Worm (Caenorhabditis elegans) whole organism, L4 larva: Measurements from ENCODE around the gene D2023.1.
A peak's percentile ranks its signal among the peaks of the same experiment; 100 is the strongest.

Source experiments
- F10B5.3 ChIP-seq: sonication (generic microtip); optimal IDR thresholded peaks from 2 replicates; lab custom pipeline; 2016; ENCODE audit warnings: mild to moderate bottlenecking, missing genetic modification characterization, missing compliant biosample characterization
- F37D6.2 ChIP-seq: sonication (generic microtip); optimal IDR thresholded peaks from 2 replicates; lab custom pipeline; 2016; ENCODE audit warnings: mild to moderate bottlenecking, missing genetic modification characterization, missing compliant biosample characterization
- F44E2.7 ChIP-seq: fragments of 200-800 bp; sonication (Bioruptor generic); IDR thresholded peaks from 2 replicates; pipeline ENCODE4 v2.1.2; 2022; ENCODE audit warnings: missing genetic modification characterization, missing compliant biosample characterization
- Y5F2A.4 ChIP-seq: fragments of 200-800 bp; sonication (Bioruptor generic); optimal IDR thresholded peaks from 2 replicates; lab custom pipeline; 2018; ENCODE audit warnings: mild to moderate bottlenecking, missing genetic modification characterization, missing compliant biosample characterization
- ZK546.5 ChIP-seq, 2 experiments: sonication (generic microtip); optimal IDR thresholded peaks; 2 replicates each; lab custom pipeline; 2017; ENCODE audit warnings: missing biosample characterization in 2 of 2, missing genetic modification characterization in 2 of 2
- aha-1 ChIP-seq: fragments of 150-350 bp; peaks from one replicate; lab custom pipeline; 2014; ENCODE audit warnings: missing biosample characterization, missing genetic modification characterization
- ceh-20 ChIP-seq: fragments of 200-800 bp; sonication (Bioruptor generic); IDR thresholded peaks from 2 replicates; pipeline ENCODE4 v1.3.6; 2022; ENCODE audit warnings: missing genetic modification reagents, missing genetic modification characterization, missing compliant biosample characterization
- ceh-28 ChIP-seq: fragments of 150-350 bp; optimal IDR thresholded peaks from 2 replicates; lab custom pipeline; 2014; ENCODE audit warnings: missing biosample characterization, missing genetic modification reagents, missing genetic modification characterization
- ceh-32 ChIP-seq: sonication (generic microtip); optimal IDR thresholded peaks from 2 replicates; lab custom pipeline; 2016; ENCODE audit warnings: mild to moderate bottlenecking, missing genetic modification characterization, missing compliant biosample characterization; ENCODE audit not compliant: poor library complexity
- ctbp-1 ChIP-seq: fragments of 200-800 bp; sonication (Bioruptor generic); IDR thresholded peaks from 2 replicates; pipeline ENCODE4 v1.3.6; 2022; ENCODE audit warnings: missing genetic modification reagents, missing genetic modification characterization, missing compliant biosample characterization
- daf-12 ChIP-seq: fragments of 150-350 bp; optimal IDR thresholded peaks from 2 replicates; lab custom pipeline; 2014; ENCODE audit warnings: missing biosample characterization, missing genetic modification reagents, missing genetic modification characterization
- egl-27 ChIP-seq: sonication (generic microtip); optimal IDR thresholded peaks from 3 replicates; lab custom pipeline; 2017; ENCODE audit warnings: missing biosample characterization, missing genetic modification reagents, missing genetic modification characterization
- egl-43 ChIP-seq: fragments of 200-800 bp; sonication (Bioruptor generic); IDR thresholded peaks from 2 replicates; pipeline ENCODE4 v1.3.6; 2022; ENCODE audit warnings: missing genetic modification reagents, missing genetic modification characterization, missing compliant biosample characterization
- fkh-10 ChIP-seq: fragments of 150-350 bp; optimal IDR thresholded peaks from 2 replicates; lab custom pipeline; 2014; ENCODE audit warnings: missing biosample characterization, missing genetic modification reagents, missing genetic modification characterization
- hif-1 ChIP-seq, 2 experiments: sonication (generic microtip); optimal IDR thresholded peaks; 2 replicates each; lab custom pipeline; 2016 to 2017; ENCODE audit warnings: missing compliant biosample characterization in 2 of 2, missing genetic modification characterization in 2 of 2, missing genetic modification reagents in 2 of 2, missing genotype in 2 of 2, mild to moderate bottlenecking in 1 of 2
- hlh-11 ChIP-seq: fragments of 200-800 bp; sonication (Bioruptor generic); optimal IDR thresholded peaks from 2 replicates; lab custom pipeline; 2018; ENCODE audit warnings: mild to moderate bottlenecking, missing genetic modification characterization, missing compliant biosample characterization
- hlh-30 ChIP-seq: sonication (generic microtip); optimal IDR thresholded peaks from 2 replicates; lab custom pipeline; 2017; ENCODE audit warnings: antibody characterized with exemption, mild to moderate bottlenecking, missing genetic modification characterization, missing compliant biosample characterization; ENCODE audit not compliant: insufficient read depth
- lin-1 ChIP-seq: fragments of 200-800 bp; sonication (Bioruptor generic); IDR thresholded peaks from 2 replicates; pipeline ENCODE4 v1.3.6; 2022; ENCODE audit warnings: missing genetic modification reagents, missing genetic modification characterization, missing compliant biosample characterization
- lin-29 ChIP-seq: fragments of 200-800 bp; sonication (Bioruptor generic); IDR thresholded peaks from 2 replicates; pipeline ENCODE4 v1.3.6; 2022; ENCODE audit warnings: missing genetic modification reagents, missing genetic modification characterization, missing compliant biosample characterization
- mdl-1 ChIP-seq, 2 experiments: fragments of 150-350 bp in 1 of 2; sonication (generic microtip) in 1 of 2; optimal IDR thresholded peaks; 2 replicates each; lab custom pipeline; 2014 to 2017; ENCODE audit warnings: missing biosample characterization in 2 of 2, missing genetic modification characterization in 2 of 2
- mes-2 ChIP-seq: sonication (generic microtip); optimal IDR thresholded peaks from 2 replicates; lab custom pipeline; 2016; ENCODE audit warnings: missing genotype, mild to moderate bottlenecking, missing genetic modification characterization, missing compliant biosample characterization; ENCODE audit not compliant: poor library complexity, severe bottlenecking
- mxl-2 ChIP-seq: fragments of 200-800 bp; sonication (Bioruptor generic); conservative IDR thresholded peaks from 2 replicates; pipeline ENCODE4 v1.3.6; 2022; ENCODE audit warnings: missing genetic modification reagents, missing genetic modification characterization, missing compliant biosample characterization
- mxl-3 ChIP-seq: fragments of 200-800 bp; sonication (Bioruptor generic); optimal IDR thresholded peaks from 2 replicates; lab custom pipeline; 2018; ENCODE audit warnings: mild to moderate bottlenecking, missing genetic modification characterization, missing compliant biosample characterization
- nhr-10 ChIP-seq: fragments of 150-350 bp; optimal IDR thresholded peaks from 2 replicates; lab custom pipeline; 2014; ENCODE audit warnings: missing biosample characterization, missing genetic modification characterization
- nhr-102 ChIP-seq: sonication (generic microtip); optimal IDR thresholded peaks from 2 replicates; lab custom pipeline; 2016; ENCODE audit warnings: mild to moderate bottlenecking, missing genetic modification characterization, moderate library complexity, missing compliant biosample characterization
- nhr-25 ChIP-seq: sonication (generic microtip); optimal IDR thresholded peaks from 2 replicates; lab custom pipeline; 2017; ENCODE audit warnings: missing genetic modification characterization, mild to moderate bottlenecking, missing compliant biosample characterization, antibody characterized with exemption, moderate library complexity, borderline replicate concordance; ENCODE audit not compliant: insufficient read depth
- nhr-28 ChIP-seq: fragments of 150-350 bp; optimal IDR thresholded peaks from 2 replicates; lab custom pipeline; 2014; ENCODE audit warnings: missing biosample characterization, missing genetic modification characterization
- nhr-41 ChIP-seq: fragments of 200-800 bp; sonication (Bioruptor generic); IDR thresholded peaks from 2 replicates; pipeline ENCODE4 v1.3.6; 2022; ENCODE audit warnings: missing genetic modification reagents, missing genetic modification characterization, missing compliant biosample characterization
- nhr-48 ChIP-seq: sonication (generic microtip); optimal IDR thresholded peaks from 2 replicates; lab custom pipeline; 2016; ENCODE audit warnings: mild to moderate bottlenecking, missing genetic modification characterization, missing compliant biosample characterization
- nhr-6 ChIP-seq: fragments of 150-350 bp; optimal IDR thresholded peaks from 2 replicates; lab custom pipeline; 2014; ENCODE audit warnings: missing biosample characterization, missing genetic modification characterization
- nhr-77 ChIP-seq: fragments of 150-350 bp; optimal IDR thresholded peaks from 2 replicates; lab custom pipeline; 2014; ENCODE audit warnings: missing biosample characterization, missing genetic modification characterization
- pqm-1 ChIP-seq: sonication (generic microtip); optimal IDR thresholded peaks from 2 replicates; lab custom pipeline; 2017; ENCODE audit warnings: missing biosample characterization, missing genetic modification characterization
- snpc-4 ChIP-seq: fragments of 150-350 bp; optimal IDR thresholded peaks from 2 replicates; lab custom pipeline; 2014; ENCODE audit warnings: missing biosample characterization, missing genetic modification characterization
- spr-1 ChIP-seq: sonication (generic microtip); optimal IDR thresholded peaks from 2 replicates; lab custom pipeline; 2016; ENCODE audit warnings: mild to moderate bottlenecking, missing genetic modification characterization, missing compliant biosample characterization
- spr-3 ChIP-seq: fragments of 200-800 bp; sonication (Bioruptor generic); optimal IDR thresholded peaks from 2 replicates; lab custom pipeline; 2018; ENCODE audit warnings: mild to moderate bottlenecking, missing genetic modification characterization, missing compliant biosample characterization
- tag-97 ChIP-seq: fragments of 200-800 bp; sonication (Bioruptor generic); IDR thresholded peaks from 2 replicates; pipeline ENCODE4 v1.3.6; 2022; ENCODE audit warnings: missing genetic modification characterization, missing compliant biosample characterization
- tra-1 ChIP-seq: fragments of 200-800 bp; sonication (Bioruptor generic); IDR thresholded peaks from 2 replicates; pipeline ENCODE4 v1.3.6; 2022; ENCODE audit warnings: missing genetic modification reagents, missing genetic modification characterization, missing compliant biosample characterization
- unc-62 ChIP-seq, 3 experiments: fragments of 150-350 bp in 1 of 3; sonication (generic microtip); optimal IDR thresholded peaks in 2 of 3; peaks in 1 of 3; 1 replicate in 1 of 3; 2 replicates in 2 of 3; lab custom pipeline; 2014 to 2017; ENCODE audit warnings: missing biosample characterization in 3 of 3, missing genetic modification characterization in 3 of 3, missing genetic modification reagents in 3 of 3, missing genotype in 1 of 3
- zag-1 ChIP-seq: fragments of 150-350 bp; optimal IDR thresholded peaks from 2 replicates; lab custom pipeline; 2014; ENCODE audit warnings: missing biosample characterization, missing genetic modification characterization
- zfp-3 ChIP-seq: fragments of 200-800 bp; sonication (Bioruptor generic); conservative IDR thresholded peaks from 2 replicates; pipeline ENCODE4 v1.3.6; 2022; ENCODE audit warnings: missing genetic modification reagents, missing genetic modification characterization, missing compliant biosample characterization
- zip-11 ChIP-seq: fragments of 200-800 bp; sonication (Bioruptor generic); IDR thresholded peaks from 2 replicates; pipeline ENCODE4 v1.3.6; 2022; ENCODE audit warnings: missing genetic modification characterization, missing compliant biosample characterization

Gene D2023.1

DNA sequence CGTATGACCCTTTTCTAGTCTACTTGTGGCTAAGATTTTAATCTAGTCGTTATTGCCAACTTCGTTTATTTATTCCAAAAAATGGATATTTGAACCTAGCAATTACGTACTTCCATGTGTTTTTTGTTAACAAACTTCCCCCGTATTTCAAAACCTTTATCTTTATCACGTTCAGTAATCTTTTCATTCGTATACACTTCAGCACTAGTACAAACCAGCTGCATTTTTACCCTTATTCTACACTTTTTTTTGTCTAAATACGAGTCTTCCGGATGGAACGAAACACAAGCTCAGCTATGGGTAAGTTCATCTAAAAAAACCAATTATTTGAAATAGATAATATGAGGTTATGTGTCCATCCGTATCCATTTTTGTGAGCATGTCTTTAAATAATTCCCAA lies at the start of gene D2023.1:
Gene D2023.1, plus strand, starts transcription at position 77 of the 400 bp plus-strand sequence.
- TF ChIP-seq aha-1 (tag; lab: Kevin White, UChicago) = peak; percentile 11
- TF ChIP-seq tra-1 (GFP tag; lab: Robert Waterston, UW) = no peak
- peak in 1 of 2 experiments; percentile 97 for TF ChIP-seq unc-62 (GFP tag; optimal IDR thresholded peaks at IDR 0.05 in 1 of 2; lab: Kevin White, UChicago)
- TF ChIP-seq unc-62 (tag; optimal IDR thresholded peaks at IDR 0.05; lab: Kevin White, UChicago) = no peak

ce11 chrV:11739820-11740219 lies 49.5 kb upstream of the D2023.1 start, which contains the start of gene T04F3.1:
Gene T04F3.1, plus strand, starts transcription at chrV:11740065.
- no peak for TF ChIP-seq egl-43 (GFP tag; lab: Robert Waterston, UW)
- peak; percentile 75 for TF ChIP-seq nhr-28 (tag; lab: Kevin White, UChicago)
- no peak for TF ChIP-seq nhr-6
- no peak for TF ChIP-seq unc-62 (GFP tag; optimal IDR thresholded peaks at IDR 0.05 in 1 of 2; lab: Kevin White, UChicago)
- TF ChIP-seq unc-62 (tag; optimal IDR thresholded peaks at IDR 0.05; lab: Kevin White, UChicago) = no peak
- TF ChIP-seq zag-1 (tag; lab: Kevin White, UChicago) = no peak
- TF ChIP-seq fkh-10 (GFP tag; lab: Kevin White, UChicago) = no peak
- TF ChIP-seq daf-12 (tag; lab: Kevin White, UChicago) = no peak
- TF ChIP-seq lin-29 (GFP tag; lab: Robert Waterston, UW) = no peak
- TF ChIP-seq nhr-48 (tag; lab: Kevin White, UChicago) = peak; percentile 55
- TF ChIP-seq lin-1 (GFP tag; lab: Robert Waterston, UW) = no peak
- TF ChIP-seq ZK546.5 (tag; optimal IDR thresholded peaks at IDR 0.05; lab: Kevin White, UChicago) = no peak
- TF ChIP-seq spr-3 (GFP tag; lab: Kevin White, UChicago) = no peak
- TF ChIP-seq F44E2.7 (GFP tag; lab: Robert Waterston, UW) = no peak
- TF ChIP-seq spr-1 (tag; lab: Kevin White, UChicago) = no peak
- no peak for TF ChIP-seq nhr-102 (tag; lab: Kevin White, UChicago)
- TF ChIP-seq ctbp-1 = no peak
- no peak for TF ChIP-seq F37D6.2 (tag; lab: Kevin White, UChicago)
- no peak for TF ChIP-seq nhr-25 (tag; lab: Kevin White, UChicago)
- TF ChIP-seq ceh-28 (tag; lab: Kevin White, UChicago) = no peak
- TF ChIP-seq tag-97 (GFP tag; lab: Robert Waterston, UW) = no peak
- TF ChIP-seq F10B5.3 (tag; lab: Kevin White, UChicago) = no peak
- TF ChIP-seq hlh-30 (tag; lab: Kevin White, UChicago) = peak; percentile 0
- TF ChIP-seq mxl-3 = peak; percentile 58
- TF ChIP-seq mes-2 (tag; lab: Kevin White, UChicago) = no peak
- TF ChIP-seq Y5F2A.4 (GFP tag; lab: Kevin White, UChicago) = no peak
- no peak for TF ChIP-seq nhr-77 (tag; lab: Kevin White, UChicago)
- TF ChIP-seq pqm-1 (tag; lab: Kevin White, UChicago) = no peak
- no peak for TF ChIP-seq egl-27 (tag; lab: Kevin White, UChicago)
- no peak for TF ChIP-seq nhr-10
- TF ChIP-seq zfp-3 = no peak
- no peak for TF ChIP-seq mxl-2
- no peak for TF ChIP-seq hif-1 (tag; optimal IDR thresholded peaks at IDR 0.05; lab: Kevin White, UChicago)
- TF ChIP-seq mdl-1 (tag; optimal IDR thresholded peaks at IDR 0.05; lab: Kevin White, UChicago) = peak in 1 of 2 experiments; percentile 60
- peak; percentile 36 for TF ChIP-seq hlh-11 (tag; lab: Kevin White, UChicago)
- TF ChIP-seq zip-11 (GFP tag; lab: Robert Waterston, UW) = no peak
- peak; percentile 57 for TF ChIP-seq aha-1 (tag; lab: Kevin White, UChicago)
- no peak for TF ChIP-seq ceh-20 (GFP tag; lab: Robert Waterston, UW)
- no peak for TF ChIP-seq ceh-32 (tag; lab: Kevin White, UChicago)
- no peak for TF ChIP-seq nhr-41 (GFP tag; lab: Robert Waterston, UW)
- TF ChIP-seq snpc-4 = no peak
